Fruit fly (Drosophila melanogaster): ENCODE results near the gene Scsalpha1.

- TF ChIP-seq pad (GFP tag; optimal IDR thresholded peaks at IDR 0.05) (no peak), CG11617 (GFP tag; optimal IDR thresholded peaks at IDR 0.05) (no peak), ovo (GFP tag; optimal IDR thresholded peaks at IDR 0.05) (no peak), bab1 (GFP tag; optimal IDR thresholded peaks at IDR 0.05) (no peak)
Observed at dm6 chr3L:3776559-3777097, 37.4 kb upstream of the Scsalpha1 start.
